Fruit fly (Drosophila melanogaster): Measurements from ENCODE around the gene CG43799.

- no peak for TF ChIP-seq psq (optimal IDR thresholded peaks at IDR 0.05)
- no peak for TF ChIP-seq Sin3A (optimal IDR thresholded peaks at IDR 0.05)
Measured at dm6 chr2L:7203411-7204171, 23.9 kb upstream of the CG43799 start.

Data from Kc167 (cell line).